3 fruit fly cellular contexts compared by ENCODE assay signal in genomic region chr2L:20082965-20083855, dm6.
TF ChIP-seq lines count a peak whose summit lies in the region.

No protein-coding gene starts in this region.

TF ChIP-seq in whole organism, embryonic, 481 proteins besides CTCF, POLR2A, EP300 and RAD21 (continued from another document and continues in another):
- TF ChIP-seq CG14710 (tag; optimal IDR thresholded peaks at IDR 0.05; lab: Kevin White, UChicago) (no peak), btn (GFP tag; optimal IDR thresholded peaks at IDR 0.05; lab: Kevin White, UChicago) (no peak), YL-1 (GFP tag; optimal IDR thresholded peaks at IDR 0.05; lab: Kevin White, UChicago) (no peak), CG3726 (GFP tag; IDR thresholded peaks at IDR 0.05; lab: Robert Waterston, UW) (peak; percentile 22; the same call in 1 of the 3 replicates), dati (GFP tag; IDR thresholded peaks at IDR 0.05; lab: Robert Waterston, UW) (no peak), crp (GFP tag; optimal IDR thresholded peaks at IDR 0.05; lab: Kevin White, UChicago) (peak in 1 of 2 experiments; percentile 68), Sox102F (GFP tag; optimal IDR thresholded peaks at IDR 0.05; lab: Kevin White, UChicago) (peak; percentile 47), Ssrp (tag; optimal IDR thresholded peaks at IDR 0.05; lab: Kevin White, UChicago) (peak; percentile 24), Hr78 (GFP tag; optimal IDR thresholded peaks at IDR 0.05; lab: Kevin White, UChicago) (peak in 1 of 2 experiments; percentile 90), NK7.1 (GFP tag; optimal IDR thresholded peaks at IDR 0.05; lab: Kevin White, UChicago) (no peak), gem (tag; optimal IDR thresholded peaks at IDR 0.05; lab: Kevin White, UChicago) (peak; percentile 45), sens (GFP tag; lab: Kevin White, UChicago) (peak; percentile 71), Ptx1 (GFP tag; IDR thresholded peaks at IDR 0.05; lab: Robert Waterston, UW) (peak; percentile 34; the same call in 1 of the 2 replicates), CG7928 (GFP tag; optimal IDR thresholded peaks at IDR 0.05; lab: Kevin White, UChicago) (peak; percentile 1), CG10431 (GFP tag; optimal IDR thresholded peaks at IDR 0.05; lab: Kevin White, UChicago) (no peak), CG11504 (tag; optimal IDR thresholded peaks at IDR 0.05; lab: Kevin White, UChicago) (peak; percentile 33), CG34422 (GFP tag; IDR thresholded peaks at IDR 0.05; lab: Robert Waterston, UW) (no peak), Rx (GFP tag; IDR thresholded peaks at IDR 0.05; lab: Robert Waterston, UW) (no peak), CG1602 (GFP tag; optimal IDR thresholded peaks at IDR 0.05; lab: Kevin White, UChicago) (peak; percentile 10), CG10147 (GFP tag; optimal IDR thresholded peaks at IDR 0.05; lab: Kevin White, UChicago) (peak; percentile 30), aop (GFP tag; IDR thresholded peaks at IDR 0.05; lab: Robert Waterston, UW) (no peak), tx (GFP tag; optimal IDR thresholded peaks at IDR 0.05; lab: Kevin White, UChicago) (no peak), zfh2 (GFP tag; optimal IDR thresholded peaks at IDR 0.05; lab: Kevin White, UChicago) (no peak), bsh (GFP tag; optimal IDR thresholded peaks at IDR 0.05; lab: Kevin White, UChicago) (peak in 1 of 2 experiments; percentile 19), bcd (GFP tag; optimal IDR thresholded peaks at IDR 0.05; lab: Kevin White, UChicago) (no peak), Jarid2 (GFP tag; optimal IDR thresholded peaks at IDR 0.05; lab: Kevin White, UChicago) (no peak), disco-r (GFP tag; optimal IDR thresholded peaks at IDR 0.05; lab: Kevin White, UChicago) (no peak), Ada2b (GFP tag; IDR thresholded peaks at IDR 0.05; lab: Robert Waterston, UW) (peak; percentile 26; the same call in 1 of the 2 replicates), CG30403 (GFP tag; optimal IDR thresholded peaks at IDR 0.05; lab: Kevin White, UChicago) (peak; percentile 6), CG16813 (GFP tag; IDR thresholded peaks at IDR 0.05; lab: Robert Waterston, UW; ENCODE audit: partially characterized antibody) (0 out of 3 replicates have a peak, but pooled peaks have one; percentile 28), ro (GFP tag; IDR thresholded peaks at IDR 0.05; lab: Robert Waterston, UW) (no peak), Sox100B (GFP tag; optimal IDR thresholded peaks at IDR 0.05; lab: Kevin White, UChicago) (no peak), hkb (optimal IDR thresholded peaks at IDR 0.05; lab: Kevin White, UChicago) (no peak), hkb (GFP tag; IDR thresholded peaks at IDR 0.05; lab: Robert Waterston, UW) (peak; percentile 43; the same call in 1 of the 2 replicates), CG9437 (GFP tag; optimal IDR thresholded peaks at IDR 0.05; lab: Kevin White, UChicago) (peak; percentile 91), Chrac-16 (GFP tag; optimal IDR thresholded peaks at IDR 0.05; lab: Kevin White, UChicago) (no peak), CG34376 (GFP tag; optimal IDR thresholded peaks at IDR 0.05; lab: Kevin White, UChicago) (peak; percentile 43), CG7357 (GFP tag; IDR thresholded peaks at IDR 0.05; lab: Robert Waterston, UW) (no peak), CG9932 (GFP tag; IDR thresholded peaks at IDR 0.05; lab: Robert Waterston, UW) (no peak), vvl (GFP tag; IDR thresholded peaks at IDR 0.05; lab: Robert Waterston, UW) (no peak), HLHmδ (GFP tag; optimal IDR thresholded peaks at IDR 0.05; lab: Kevin White, UChicago) (no peak), hbn (GFP tag; IDR thresholded peaks at IDR 0.05; lab: Robert Waterston, UW; ENCODE audit: partially characterized antibody) (no peak), CG18764 (GFP tag; optimal IDR thresholded peaks at IDR 0.05; lab: Kevin White, UChicago) (no peak), unpg (GFP tag; optimal IDR thresholded peaks at IDR 0.05; lab: Kevin White, UChicago) (peak; percentile 21)

TF ChIP-seq in whole organism, prepupa, 60 proteins besides CTCF, POLR2A, EP300 and RAD21 (continued from another document):
- TF ChIP-seq Smox (GFP tag; optimal IDR thresholded peaks at IDR 0.05; lab: Kevin White, UChicago) (peak; percentile 43), spab (GFP tag; optimal IDR thresholded peaks at IDR 0.05; lab: Kevin White, UChicago) (peak; percentile 7), CG8632 (GFP tag; optimal IDR thresholded peaks at IDR 0.05; lab: Kevin White, UChicago) (peak; percentile 42), CG6854 (GFP tag; optimal IDR thresholded peaks at IDR 0.05; lab: Kevin White, UChicago) (no peak), CG9139 (GFP tag; optimal IDR thresholded peaks at IDR 0.05; lab: Kevin White, UChicago) (no peak), fd85E (GFP tag; optimal IDR thresholded peaks at IDR 0.05; lab: Kevin White, UChicago) (peak; percentile 35), Sox102F (GFP tag; optimal IDR thresholded peaks at IDR 0.05; lab: Kevin White, UChicago) (peak; percentile 58), achi (GFP tag; optimal IDR thresholded peaks at IDR 0.05; lab: Kevin White, UChicago) (peak; percentile 8), Sox15 (GFP tag; optimal IDR thresholded peaks at IDR 0.05; lab: Kevin White, UChicago) (peak; percentile 28), acj6 (GFP tag; optimal IDR thresholded peaks at IDR 0.05; lab: Kevin White, UChicago) (peak; percentile 58), CG8119 (GFP tag; IDR thresholded peaks at IDR 0.05; lab: Robert Waterston, UW) (peak; percentile 46), topi (GFP tag; optimal IDR thresholded peaks at IDR 0.05; lab: Kevin White, UChicago) (peak; percentile 30), CG34406 (GFP tag; optimal IDR thresholded peaks at IDR 0.05; lab: Kevin White, UChicago) (peak; percentile 35), CG10669 (GFP tag; optimal IDR thresholded peaks at IDR 0.05; lab: Kevin White, UChicago) (peak; percentile 37), CG7368 (GFP tag; optimal IDR thresholded peaks at IDR 0.05; lab: Kevin White, UChicago) (no peak), pdm3 (GFP tag; optimal IDR thresholded peaks at IDR 0.05; lab: Kevin White, UChicago) (peak; percentile 54), esn (GFP tag; optimal IDR thresholded peaks at IDR 0.05; lab: Kevin White, UChicago) (peak; percentile 52), Lpt (GFP tag; optimal IDR thresholded peaks at IDR 0.05; lab: Kevin White, UChicago) (no peak), Gug (GFP tag; IDR thresholded peaks at IDR 0.05; lab: Robert Waterston, UW) (0 out of 2 replicates have a peak, but pooled peaks have one; percentile 20), CG8319 (GFP tag; optimal IDR thresholded peaks at IDR 0.05; lab: Kevin White, UChicago) (peak; percentile 17), Sox14 (GFP tag; optimal IDR thresholded peaks at IDR 0.05; lab: Kevin White, UChicago) (peak; percentile 23), net (GFP tag; optimal IDR thresholded peaks at IDR 0.05; lab: Kevin White, UChicago) (peak; percentile 20), dac (GFP tag; optimal IDR thresholded peaks at IDR 0.05; lab: Kevin White, UChicago) (no peak), CG6792 (GFP tag; optimal IDR thresholded peaks at IDR 0.05; lab: Kevin White, UChicago) (peak; percentile 29), dsx (GFP tag; optimal IDR thresholded peaks at IDR 0.05; lab: Kevin White, UChicago; ENCODE audit: poor library complexity, severe bottlenecking) (no peak), svp (GFP tag; lab: Kevin White, UChicago) (peak; percentile 82), CG4318 (GFP tag; optimal IDR thresholded peaks at IDR 0.05; lab: Kevin White, UChicago) (no peak), Hr38 (GFP tag; optimal IDR thresholded peaks at IDR 0.05; lab: Kevin White, UChicago) (no peak), Met (GFP tag; optimal IDR thresholded peaks at IDR 0.05; lab: Kevin White, UChicago) (peak; percentile 16), salr (GFP tag; optimal IDR thresholded peaks at IDR 0.05; lab: Kevin White, UChicago) (peak in 1 of 2 experiments; percentile 14), lz (GFP tag; optimal IDR thresholded peaks at IDR 0.05; lab: Kevin White, UChicago) (peak; percentile 42), Blimp-1 (GFP tag; optimal IDR thresholded peaks at IDR 0.05; lab: Kevin White, UChicago) (no peak), fd59A (GFP tag; optimal IDR thresholded peaks at IDR 0.05; lab: Kevin White, UChicago) (no peak), CG32006 (GFP tag; optimal IDR thresholded peaks at IDR 0.05; lab: Kevin White, UChicago) (peak; percentile 49), Eip93F (GFP tag; optimal IDR thresholded peaks at IDR 0.05; lab: Kevin White, UChicago) (no peak), eg (GFP tag; IDR thresholded peaks at IDR 0.05; lab: Robert Waterston, UW) (0 out of 3 replicates have a peak, but pooled peaks have one; percentile 36), OdsH (GFP tag; optimal IDR thresholded peaks at IDR 0.05; lab: Kevin White, UChicago) (peak; percentile 54), CG1621 (tag; optimal IDR thresholded peaks at IDR 0.05; lab: Kevin White, UChicago) (peak; percentile 32), CG11294 (GFP tag; IDR thresholded peaks at IDR 0.05; lab: Robert Waterston, UW) (no peak), cyc (GFP tag; optimal IDR thresholded peaks at IDR 0.05; lab: Kevin White, UChicago) (no peak)

TF ChIP-seq in whole organism, wandering third instar larva, 38 proteins besides CTCF, POLR2A, EP300 and RAD21 (continued from another document):
- TF ChIP-seq Vsx2 (GFP tag; optimal IDR thresholded peaks at IDR 0.05; lab: Kevin White, UChicago; ENCODE audit: partially characterized antibody) (no peak), rgr (GFP tag; optimal IDR thresholded peaks at IDR 0.05; lab: Kevin White, UChicago) (peak; percentile 53), Dfd (GFP tag; optimal IDR thresholded peaks at IDR 0.05; lab: Kevin White, UChicago) (no peak), Mio (GFP tag; optimal IDR thresholded peaks at IDR 0.05; lab: Kevin White, UChicago) (no peak), jim (GFP tag; optimal IDR thresholded peaks at IDR 0.05; lab: Kevin White, UChicago) (no peak), sv (GFP tag; optimal IDR thresholded peaks at IDR 0.05; lab: Kevin White, UChicago) (no peak), Abd-B (GFP tag; optimal IDR thresholded peaks at IDR 0.05; lab: Kevin White, UChicago) (no peak), psq (GFP tag; optimal IDR thresholded peaks at IDR 0.05; lab: Kevin White, UChicago) (peak; percentile 8), ey (GFP tag; optimal IDR thresholded peaks at IDR 0.05; lab: Kevin White, UChicago) (peak; percentile 39), OdsH (GFP tag; optimal IDR thresholded peaks at IDR 0.05; lab: Kevin White, UChicago) (peak; percentile 47), usp (GFP tag; optimal IDR thresholded peaks at IDR 0.05; lab: Kevin White, UChicago) (no peak), Hr83 (GFP tag; optimal IDR thresholded peaks at IDR 0.05; lab: Kevin White, UChicago; ENCODE audit: poor library complexity, severe bottlenecking) (no peak), Sp1 (GFP tag; optimal IDR thresholded peaks at IDR 0.05; lab: Kevin White, UChicago) (no peak), br (GFP tag; optimal IDR thresholded peaks at IDR 0.05; lab: Kevin White, UChicago) (peak; percentile 22), lola (GFP tag; optimal IDR thresholded peaks at IDR 0.05; lab: Kevin White, UChicago) (no peak), Myc (optimal IDR thresholded peaks at IDR 0.05; lab: Kevin White, UChicago) (no peak)
